Worm (Caenorhabditis elegans) whole organism, midembryonic: ENCODE results near the gene cyp-25A2.

Experiments
- T22C8.4 ChIP-seq: fragments of 200-800 bp; sonication (Bioruptor generic); IDR thresholded peaks from 2 replicates; pipeline ENCODE4 v1.3.6; 2022; ENCODE audit warnings: missing genetic modification characterization, missing compliant biosample characterization
- flt-1 ChIP-seq: fragments of 200-800 bp; sonication (Bioruptor generic); IDR thresholded peaks from 2 replicates; pipeline ENCODE4 v1.3.6; 2022; ENCODE audit warnings: missing genetic modification characterization, missing compliant biosample characterization
- ref-1 ChIP-seq: fragments of 200-800 bp; sonication (Bioruptor generic); conservative IDR thresholded peaks from 2 replicates; pipeline ENCODE4 v1.3.6; 2022; ENCODE audit warnings: missing genetic modification reagents, missing genetic modification characterization, missing compliant biosample characterization
- tab-1 ChIP-seq: fragments of 200-800 bp; sonication (Bioruptor generic); IDR thresholded peaks from 2 replicates; pipeline ENCODE4 v1.3.6; 2022; ENCODE audit warnings: missing genetic modification characterization, missing compliant biosample characterization
- ztf-23 ChIP-seq: fragments of 200-800 bp; sonication (Bioruptor generic); IDR thresholded peaks from 2 replicates; pipeline ENCODE4 v1.3.6; 2022; ENCODE audit warnings: missing genetic modification reagents, missing genetic modification characterization, missing compliant biosample characterization

ce11 chrIII:3803113-3803512, 31.9 kb upstream of the cyp-25A2 start:
- no peak for TF ChIP-seq tab-1
- TF ChIP-seq T22C8.4, result no peak
- no peak for TF ChIP-seq ref-1 (GFP tag; lab: Robert Waterston, UW)
- no peak for TF ChIP-seq flt-1 (GFP tag; lab: Robert Waterston, UW)
- TF ChIP-seq ztf-23 (GFP tag; lab: Robert Waterston, UW), result no peak
